Worm (Caenorhabditis elegans) whole organism, L4 larva: ENCODE measurements around the gene mab-21.

Experiments used
- F10B5.3 ChIP-seq: sonication (generic microtip); optimal IDR thresholded peaks from 2 replicates; lab custom pipeline; 2016; ENCODE audit warnings: mild to moderate bottlenecking, missing genetic modification characterization, missing compliant biosample characterization
- F37D6.2 ChIP-seq: sonication (generic microtip); optimal IDR thresholded peaks from 2 replicates; lab custom pipeline; 2016; ENCODE audit warnings: mild to moderate bottlenecking, missing genetic modification characterization, missing compliant biosample characterization
- R02D3.7 ChIP-seq: fragments of 150-350 bp; sonication (generic microtip); optimal IDR thresholded peaks from 3 replicates; lab custom pipeline; 2014; ENCODE audit warnings: missing biosample characterization, missing genetic modification characterization
- T20F7.1 ChIP-seq: fragments of 200-800 bp; sonication (Bioruptor generic); optimal IDR thresholded peaks from 2 replicates; lab custom pipeline; 2018; ENCODE audit warnings: mild to moderate bottlenecking, missing genetic modification characterization, missing compliant biosample characterization
- Y5F2A.4 ChIP-seq: fragments of 200-800 bp; sonication (Bioruptor generic); optimal IDR thresholded peaks from 2 replicates; lab custom pipeline; 2018; ENCODE audit warnings: mild to moderate bottlenecking, missing genetic modification characterization, missing compliant biosample characterization
- ama-1 ChIP-seq: fragments of 150-350 bp; optimal IDR thresholded peaks from 2 replicates; lab custom pipeline; 2014; ENCODE audit warnings: inconsistent platforms, mixed read lengths
- attf-4 ChIP-seq: sonication (generic microtip); optimal IDR thresholded peaks from 3 replicates; lab custom pipeline; 2017; ENCODE audit warnings: missing biosample characterization, missing genetic modification characterization
- ceh-20 ChIP-seq: fragments of 200-800 bp; sonication (Bioruptor generic); IDR thresholded peaks from 2 replicates; pipeline ENCODE4 v1.3.6; 2022; ENCODE audit warnings: missing genetic modification reagents, missing genetic modification characterization, missing compliant biosample characterization
- ceh-28 ChIP-seq: fragments of 150-350 bp; optimal IDR thresholded peaks from 2 replicates; lab custom pipeline; 2014; ENCODE audit warnings: missing biosample characterization, missing genetic modification reagents, missing genetic modification characterization
- ceh-82 ChIP-seq: sonication (generic microtip); optimal IDR thresholded peaks from 2 replicates; lab custom pipeline; 2017; ENCODE audit warnings: missing biosample characterization, missing genetic modification characterization
- ces-1 ChIP-seq: fragments of 150-350 bp; sonication (generic microtip); optimal IDR thresholded peaks from 4 replicates; lab custom pipeline; 2014; ENCODE audit warnings: missing biosample characterization, missing genetic modification reagents, missing genetic modification characterization
- ctbp-1 ChIP-seq: fragments of 200-800 bp; sonication (Bioruptor generic); IDR thresholded peaks from 2 replicates; pipeline ENCODE4 v1.3.6; 2022; ENCODE audit warnings: missing genetic modification reagents, missing genetic modification characterization, missing compliant biosample characterization
- daf-16 ChIP-seq, 3 experiments: sonication (generic microtip); optimal IDR thresholded peaks; 2 replicates each; lab custom pipeline; 2016 to 2017; ENCODE audit warnings: missing genetic modification characterization in 3 of 3, missing genetic modification reagents in 3 of 3, mild to moderate bottlenecking in 2 of 3, missing compliant biosample characterization in 2 of 3, missing biosample characterization in 1 of 3, moderate library complexity in 1 of 3
- dmd-6 ChIP-seq: fragments of 200-800 bp; sonication (Bioruptor generic); IDR thresholded peaks from 2 replicates; pipeline ENCODE4 v1.3.6; 2022; ENCODE audit warnings: missing genetic modification reagents, missing genetic modification characterization, missing compliant biosample characterization
- dmd-9 ChIP-seq: fragments of 200-800 bp; sonication (Bioruptor generic); IDR thresholded peaks from 2 replicates; pipeline ENCODE4 v1.3.6; 2022; ENCODE audit warnings: missing genetic modification reagents, missing genetic modification characterization, missing compliant biosample characterization
- dpl-1 ChIP-seq: fragments of 150-350 bp; optimal IDR thresholded peaks from 2 replicates; lab custom pipeline; 2014; ENCODE audit warnings: missing biosample characterization, missing genetic modification reagents, missing genetic modification characterization
- dve-1 ChIP-seq: sonication (generic microtip); optimal IDR thresholded peaks from 2 replicates; lab custom pipeline; 2017; ENCODE audit warnings: antibody characterized with exemption, mild to moderate bottlenecking, missing genetic modification characterization, missing compliant biosample characterization; ENCODE audit not compliant: insufficient read depth
- egl-43 ChIP-seq: fragments of 200-800 bp; sonication (Bioruptor generic); IDR thresholded peaks from 2 replicates; pipeline ENCODE4 v1.3.6; 2022; ENCODE audit warnings: missing genetic modification reagents, missing genetic modification characterization, missing compliant biosample characterization
- fkh-10 ChIP-seq: fragments of 150-350 bp; optimal IDR thresholded peaks from 2 replicates; lab custom pipeline; 2014; ENCODE audit warnings: missing biosample characterization, missing genetic modification reagents, missing genetic modification characterization
- hif-1 ChIP-seq, 2 experiments: sonication (generic microtip); optimal IDR thresholded peaks; 2 replicates each; lab custom pipeline; 2016 to 2017; ENCODE audit warnings: missing compliant biosample characterization in 2 of 2, missing genetic modification characterization in 2 of 2, missing genetic modification reagents in 2 of 2, missing genotype in 2 of 2, mild to moderate bottlenecking in 1 of 2
- hlh-30 ChIP-seq: sonication (generic microtip); optimal IDR thresholded peaks from 2 replicates; lab custom pipeline; 2017; ENCODE audit warnings: antibody characterized with exemption, mild to moderate bottlenecking, missing genetic modification characterization, missing compliant biosample characterization; ENCODE audit not compliant: insufficient read depth
- jun-1 ChIP-seq: fragments of 150-350 bp; optimal IDR thresholded peaks from 2 replicates; lab custom pipeline; 2014; ENCODE audit warnings: missing biosample characterization, missing genetic modification reagents, missing genetic modification characterization
- lim-7 ChIP-seq: fragments of 200-800 bp; sonication (Bioruptor generic); IDR thresholded peaks from 2 replicates; pipeline ENCODE4 v1.3.6; 2022; ENCODE audit warnings: missing genetic modification characterization, missing compliant biosample characterization
- lin-13 ChIP-seq: fragments of 150-350 bp; optimal IDR thresholded peaks from 2 replicates; lab custom pipeline; 2014; ENCODE audit warnings: missing biosample characterization, missing genetic modification reagents, missing genetic modification characterization
- lin-29 ChIP-seq: fragments of 200-800 bp; sonication (Bioruptor generic); IDR thresholded peaks from 2 replicates; pipeline ENCODE4 v1.3.6; 2022; ENCODE audit warnings: missing genetic modification reagents, missing genetic modification characterization, missing compliant biosample characterization
- lin-38 ChIP-seq: fragments of 200-800 bp; sonication (Bioruptor generic); IDR thresholded peaks from 2 replicates; pipeline ENCODE4 v1.3.6; 2022; ENCODE audit warnings: missing genetic modification reagents, missing genetic modification characterization, missing compliant biosample characterization
- lin-39 ChIP-seq: fragments of 150-350 bp; optimal IDR thresholded peaks from 2 replicates; lab custom pipeline; 2014; ENCODE audit warnings: missing biosample characterization, missing genetic modification reagents, missing genetic modification characterization
- madf-5 ChIP-seq, 2 experiments: fragments of 200-800 bp; sonication (Bioruptor generic); IDR thresholded peaks; 2 replicates each; pipeline ENCODE4 v1.3.6; 2022; ENCODE audit warnings: missing compliant biosample characterization in 2 of 2, missing genetic modification characterization in 2 of 2
- mdt-29 ChIP-seq: fragments of 200-800 bp; sonication (Bioruptor generic); IDR thresholded peaks from 2 replicates; pipeline ENCODE4 v1.3.6; 2022; ENCODE audit warnings: missing genetic modification reagents, missing genetic modification characterization, missing compliant biosample characterization
- mep-1 ChIP-seq: fragments of 150-350 bp; sonication (generic microtip); optimal IDR thresholded peaks from 3 replicates; lab custom pipeline; 2014; ENCODE audit warnings: missing biosample characterization, missing genetic modification characterization
- nhr-102 ChIP-seq: sonication (generic microtip); optimal IDR thresholded peaks from 2 replicates; lab custom pipeline; 2016; ENCODE audit warnings: mild to moderate bottlenecking, missing genetic modification characterization, moderate library complexity, missing compliant biosample characterization
- nhr-11 ChIP-seq: fragments of 150-350 bp; optimal IDR thresholded peaks from 2 replicates; lab custom pipeline; 2014; ENCODE audit warnings: missing biosample characterization, missing genetic modification characterization
- nhr-28 ChIP-seq: fragments of 150-350 bp; optimal IDR thresholded peaks from 2 replicates; lab custom pipeline; 2014; ENCODE audit warnings: missing biosample characterization, missing genetic modification characterization
- nhr-42 ChIP-seq: fragments of 200-800 bp; sonication (Bioruptor generic); IDR thresholded peaks from 2 replicates; pipeline ENCODE4 v1.3.6; 2022; ENCODE audit warnings: missing genetic modification characterization, missing compliant biosample characterization
- nhr-77 ChIP-seq: fragments of 150-350 bp; optimal IDR thresholded peaks from 2 replicates; lab custom pipeline; 2014; ENCODE audit warnings: missing biosample characterization, missing genetic modification characterization
- php-3 ChIP-seq: fragments of 200-800 bp; sonication (Bioruptor generic); IDR thresholded peaks from 2 replicates; pipeline ENCODE4 v1.3.6; 2022; ENCODE audit warnings: missing genetic modification reagents, missing genetic modification characterization, missing compliant biosample characterization
- pqm-1 ChIP-seq: sonication (generic microtip); optimal IDR thresholded peaks from 2 replicates; lab custom pipeline; 2017; ENCODE audit warnings: missing biosample characterization, missing genetic modification characterization
- rbr-2 ChIP-seq: sonication (generic microtip); optimal IDR thresholded peaks from 2 replicates; lab custom pipeline; 2016; ENCODE audit warnings: missing genotype, missing genetic modification characterization, missing compliant biosample characterization
- saeg-2 ChIP-seq: fragments of 200-800 bp; sonication (Bioruptor generic); IDR thresholded peaks from 2 replicates; pipeline ENCODE4 v1.3.6; 2022; ENCODE audit warnings: missing genetic modification reagents, missing genetic modification characterization, missing compliant biosample characterization
- set-16 ChIP-seq: fragments of 200-800 bp; sonication (Bioruptor generic); IDR thresholded peaks from 2 replicates; pipeline ENCODE4 v1.3.6; 2022; ENCODE audit warnings: missing genetic modification reagents, missing genetic modification characterization, missing compliant biosample characterization
- skn-1 ChIP-seq: fragments of 150-350 bp; optimal IDR thresholded peaks from 2 replicates; lab custom pipeline; 2014; ENCODE audit warnings: missing biosample characterization, missing genetic modification characterization
- snpc-1.2 ChIP-seq: fragments of 200-800 bp; sonication (Bioruptor generic); IDR thresholded peaks from 2 replicates; pipeline ENCODE4 v1.3.6; 2022; ENCODE audit warnings: missing genetic modification reagents, missing genetic modification characterization, missing compliant biosample characterization
- snpc-4 ChIP-seq: fragments of 150-350 bp; optimal IDR thresholded peaks from 2 replicates; lab custom pipeline; 2014; ENCODE audit warnings: missing biosample characterization, missing genetic modification characterization
- tag-97 ChIP-seq: fragments of 200-800 bp; sonication (Bioruptor generic); IDR thresholded peaks from 2 replicates; pipeline ENCODE4 v1.3.6; 2022; ENCODE audit warnings: missing genetic modification characterization, missing compliant biosample characterization
- unc-130 ChIP-seq: sonication (generic microtip); optimal IDR thresholded peaks from 2 replicates; lab custom pipeline; 2016; ENCODE audit warnings: missing genetic modification reagents, missing genetic modification characterization, missing compliant biosample characterization
- vab-7 ChIP-seq: fragments of 200-800 bp; sonication (Bioruptor generic); IDR thresholded peaks from 2 replicates; pipeline ENCODE4 v1.3.6; 2022; ENCODE audit warnings: missing genetic modification reagents, missing genetic modification characterization, missing compliant biosample characterization
- zag-1 ChIP-seq: fragments of 150-350 bp; optimal IDR thresholded peaks from 2 replicates; lab custom pipeline; 2014; ENCODE audit warnings: missing biosample characterization, missing genetic modification characterization
- zfp-2 ChIP-seq: sonication (generic microtip); optimal IDR thresholded peaks from 2 replicates; lab custom pipeline; 2016; ENCODE audit warnings: mild to moderate bottlenecking, missing genetic modification characterization, missing compliant biosample characterization
- zfp-3 ChIP-seq: fragments of 200-800 bp; sonication (Bioruptor generic); conservative IDR thresholded peaks from 2 replicates; pipeline ENCODE4 v1.3.6; 2022; ENCODE audit warnings: missing genetic modification reagents, missing genetic modification characterization, missing compliant biosample characterization
- zip-11 ChIP-seq: fragments of 200-800 bp; sonication (Bioruptor generic); IDR thresholded peaks from 2 replicates; pipeline ENCODE4 v1.3.6; 2022; ENCODE audit warnings: missing genetic modification characterization, missing compliant biosample characterization
- ztf-11 ChIP-seq: fragments of 150-350 bp; optimal IDR thresholded peaks from 2 replicates; lab custom pipeline; 2014; ENCODE audit warnings: missing biosample characterization, missing genetic modification characterization
- ztf-7 ChIP-seq: fragments of 150-350 bp; optimal IDR thresholded peaks from 2 replicates; lab custom pipeline; 2014; ENCODE audit warnings: missing biosample characterization, missing genetic modification characterization

The mab-21 gene

DNA sequence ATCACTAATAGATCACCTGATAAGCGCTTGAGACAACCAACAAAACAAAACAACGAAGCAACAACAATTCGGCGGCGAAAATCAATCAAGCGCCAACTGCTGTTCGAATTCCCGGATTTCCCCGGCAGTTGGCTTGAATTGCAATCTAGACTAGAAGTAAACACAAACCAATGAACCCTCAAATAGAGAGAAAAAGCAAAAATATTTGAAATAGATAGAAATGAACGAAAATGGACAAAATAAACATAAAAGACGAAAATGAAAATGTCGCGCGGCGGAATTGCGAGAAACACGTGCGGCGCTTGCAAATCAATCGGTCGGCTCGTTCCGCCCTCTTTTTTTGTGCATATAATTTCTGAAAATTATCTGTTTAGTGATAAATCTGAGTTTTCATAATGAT lies 32.1 kb upstream of the mab-21 start, which contains the start of gene idhg-1 (continued):
- TF ChIP-seq snpc-4 (tag; lab: Kevin White, UChicago) (no peak), zfp-3 (GFP tag; lab: Robert Waterston, UW) (0 out of 2 replicates have a peak, but pooled peaks have one; percentile 20), R02D3.7 (tag; lab: Kevin White, UChicago) (no peak), lin-13 (GFP tag; lab: Kevin White, UChicago) (no peak), lin-29 (no peak), nhr-77 (tag; lab: Kevin White, UChicago) (peak; percentile 4), F10B5.3 (no peak), mep-1 (tag; lab: Kevin White, UChicago) (peak; percentile 77), ces-1 (GFP tag; lab: Kevin White, UChicago) (no peak), hlh-30 (tag; lab: Kevin White, UChicago) (peak; percentile 58), hif-1 (tag; optimal IDR thresholded peaks at IDR 0.05; lab: Kevin White, UChicago) (peak in 1 of 2 experiments; percentile 63), nhr-11 (peak; percentile 71), ceh-82 (tag; lab: Kevin White, UChicago) (no peak), F37D6.2 (tag; lab: Kevin White, UChicago) (peak; percentile 35), ctbp-1 (GFP tag; lab: Robert Waterston, UW) (no peak), lin-39 (tag; lab: Kevin White, UChicago) (no peak), dmd-9 (GFP tag; lab: Robert Waterston, UW) (no peak), ceh-20 (GFP tag; lab: Robert Waterston, UW) (peak; percentile 36; the same call in 1 of the 2 replicates), lim-7 (GFP tag; lab: Robert Waterston, UW) (0 out of 2 replicates have a peak, but pooled peaks have one; percentile 51), jun-1 (tag; lab: Kevin White, UChicago) (no peak), zip-11 (no peak), dpl-1 (GFP tag; lab: Kevin White, UChicago) (peak; percentile 60), zfp-2 (tag; lab: Kevin White, UChicago) (no peak), ztf-7 (peak; percentile 8), madf-5 (GFP tag; IDR thresholded peaks at IDR 0.05; lab: Robert Waterston, UW) (no peak), rbr-2 (tag; lab: Kevin White, UChicago) (peak; percentile 63), fkh-10 (GFP tag; lab: Kevin White, UChicago) (peak; percentile 13), ztf-11 (tag; lab: Kevin White, UChicago) (no peak), php-3 (GFP tag; lab: Robert Waterston, UW) (no peak), nhr-42 (GFP tag; lab: Robert Waterston, UW) (no peak), nhr-28 (tag; lab: Kevin White, UChicago) (peak; percentile 24), ceh-28 (tag; lab: Kevin White, UChicago) (no peak), egl-43 (GFP tag; lab: Robert Waterston, UW) (peak; percentile 64), unc-130 (GFP tag; lab: Kevin White, UChicago) (peak; percentile 88), daf-16 (GFP tag; optimal IDR thresholded peaks at IDR 0.05; lab: Kevin White, UChicago) (peak; percentile 10 to 94), daf-16 (tag; optimal IDR thresholded peaks at IDR 0.05; lab: Kevin White, UChicago) (peak; percentile 66), mdt-29 (GFP tag; lab: Robert Waterston, UW) (no peak), pqm-1 (peak; percentile 29), tag-97 (GFP tag; lab: Robert Waterston, UW) (no peak), saeg-2 (peak; percentile 55; the same call in 1 of the 2 replicates), nhr-102 (tag; lab: Kevin White, UChicago) (peak; percentile 47), Y5F2A.4 (GFP tag; lab: Kevin White, UChicago) (no peak), dve-1 (tag; lab: Kevin White, UChicago) (peak; percentile 78), T20F7.1 (GFP tag; lab: Kevin White, UChicago) (no peak), vab-7 (GFP tag; lab: Robert Waterston, UW) (no peak), snpc-1.2 (GFP tag; lab: Robert Waterston, UW) (peak; percentile 51; the same call in 1 of the 2 replicates), skn-1 (tag; lab: Kevin White, UChicago) (no peak), lin-38 (GFP tag; lab: Robert Waterston, UW) (peak; percentile 74), dmd-6 (GFP tag; lab: Robert Waterston, UW) (peak; percentile 29), attf-4 (tag; lab: Kevin White, UChicago) (no peak), ama-1 (lab: Kevin White, UChicago) (no peak), zag-1 (no peak), set-16 (GFP tag; lab: Robert Waterston, UW) (no peak)
